Worm (Caenorhabditis elegans) whole organism, L4 larva: ENCODE measurements around the gene frm-2.
A peak's percentile ranks its signal among the peaks of the same experiment; 100 is the strongest.

Experiments
- Y75B8A.6 ChIP-seq: fragments of 200-800 bp; sonication (Bioruptor generic); IDR thresholded peaks from 2 replicates; pipeline ENCODE4 v1.3.6; 2022; ENCODE audit warnings: missing genetic modification reagents, missing genetic modification characterization, missing compliant biosample characterization
- daf-16 ChIP-seq, 3 experiments: sonication (generic microtip); optimal IDR thresholded peaks; 2 replicates each; lab custom pipeline; 2016 to 2017; ENCODE audit warnings: missing genetic modification characterization in 3 of 3, missing genetic modification reagents in 3 of 3, mild to moderate bottlenecking in 2 of 3, missing compliant biosample characterization in 2 of 3, missing biosample characterization in 1 of 3, moderate library complexity in 1 of 3
- hlh-30 ChIP-seq: sonication (generic microtip); optimal IDR thresholded peaks from 2 replicates; lab custom pipeline; 2017; ENCODE audit warnings: antibody characterized with exemption, mild to moderate bottlenecking, missing genetic modification characterization, missing compliant biosample characterization; ENCODE audit not compliant: insufficient read depth

The frm-2 gene

DNA sequence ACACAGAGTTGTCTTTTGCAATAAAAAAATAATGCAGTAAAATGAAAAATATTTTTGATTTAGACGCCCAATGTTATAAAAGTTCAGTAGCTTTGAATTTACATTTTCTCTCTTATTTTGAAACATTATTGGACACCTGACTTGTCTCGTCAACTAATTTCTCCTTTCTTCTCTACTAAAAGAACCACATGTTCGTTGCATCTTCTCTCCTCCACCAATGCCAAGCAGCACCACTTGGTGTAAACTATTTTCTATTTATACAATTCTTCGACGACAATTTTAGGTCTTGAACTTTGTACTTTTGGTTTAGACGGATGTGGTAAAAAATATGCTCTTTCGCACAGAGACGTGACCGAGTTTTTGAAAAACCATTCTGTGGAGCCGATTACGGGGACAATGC, 51.3 kb downstream of the frm-2 start:
- peak in 1 of 2 experiments; percentile 19 for TF ChIP-seq daf-16 (GFP tag; optimal IDR thresholded peaks at IDR 0.05; lab: Kevin White, UChicago)
- no peak for TF ChIP-seq daf-16 (tag; optimal IDR thresholded peaks at IDR 0.05; lab: Kevin White, UChicago)
- TF ChIP-seq Y75B8A.6 (GFP tag; lab: Robert Waterston, UW), result no peak
- TF ChIP-seq hlh-30 (tag; lab: Kevin White, UChicago), result peak; percentile 14
